Comparison of ENCODE assay signal across 7 worm cellular contexts in the genomic region with DNA sequence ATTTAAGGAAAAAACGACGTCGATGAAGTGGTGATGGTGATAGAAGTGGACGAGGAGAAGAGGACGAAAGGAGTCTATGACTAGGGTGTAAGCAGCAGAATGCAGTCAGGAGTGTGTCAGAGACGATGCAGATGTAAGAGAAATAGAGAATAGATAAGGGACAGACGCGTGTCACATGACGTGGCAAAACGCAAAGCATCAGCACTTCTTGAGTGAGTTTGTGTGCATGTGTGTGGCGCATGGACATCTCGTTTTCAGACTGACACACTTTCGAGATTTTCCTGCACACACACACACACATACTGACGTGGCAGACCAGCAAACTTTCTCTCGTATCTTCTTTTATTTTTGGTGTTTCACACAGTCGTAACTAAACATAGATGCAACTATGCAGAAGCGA.
A peak's percentile ranks its signal among the peaks of the same experiment; 100 is the strongest.
TF ChIP-seq lines count a peak whose summit lies in the region.

No protein-coding gene starts in this region.

TF ChIP-seq in whole organism, L1 larva, 84 proteins besides CTCF, POLR2A, EP300 and RAD21 (continues in another document):
- TF ChIP-seq F16B12.6 (tag; optimal IDR thresholded peaks at IDR 0.05; lab: Kevin White, UChicago), result no peak
- TF ChIP-seq jun-1 (tag; optimal IDR thresholded peaks at IDR 0.05; lab: Kevin White, UChicago), result peak; percentile 53
- no peak for TF ChIP-seq nhr-77 (tag; optimal IDR thresholded peaks at IDR 0.05; lab: Kevin White, UChicago)
- TF ChIP-seq nhr-12 (tag; optimal IDR thresholded peaks at IDR 0.05; lab: Kevin White, UChicago), result no peak
- peak; percentile 82 for TF ChIP-seq lin-14 (GFP tag; optimal IDR thresholded peaks at IDR 0.05; lab: Kevin White, UChicago)
- peak; percentile 97 for TF ChIP-seq elt-2 (tag; optimal IDR thresholded peaks at IDR 0.05; lab: Kevin White, UChicago)
- TF ChIP-seq nhr-71 (tag; optimal IDR thresholded peaks at IDR 0.05; lab: Kevin White, UChicago), result peak; percentile 83
- peak in 2 of 3 experiments; percentile 35 to 36 for TF ChIP-seq ceh-82 (tag; optimal IDR thresholded peaks at IDR 0.05; lab: Kevin White, UChicago)
- peak in 2 of 6 experiments; percentile 6 to 20 for TF ChIP-seq elt-3 (tag; optimal IDR thresholded peaks at IDR 0.05; lab: Kevin White, UChicago)
- TF ChIP-seq ces-1 (GFP tag; optimal IDR thresholded peaks at IDR 0.05; lab: Kevin White, UChicago), result no peak
- no peak for TF ChIP-seq sptf-1 (tag; optimal IDR thresholded peaks at IDR 0.05; lab: Kevin White, UChicago)
- TF ChIP-seq fkh-8 (tag; optimal IDR thresholded peaks at IDR 0.05; lab: Kevin White, UChicago), result peak; percentile 66

TF ChIP-seq in whole organism, L2 larva, 48 proteins besides CTCF, POLR2A, EP300 and RAD21 (continues in another document):
- TF ChIP-seq crh-2 (tag; optimal IDR thresholded peaks at IDR 0.05; lab: Kevin White, UChicago) (no peak), unc-55 (GFP tag; optimal IDR thresholded peaks at IDR 0.05; lab: Kevin White, UChicago) (no peak), C34F6.9 (tag; optimal IDR thresholded peaks at IDR 0.05; lab: Kevin White, UChicago) (peak; percentile 67), F13H6.1 (tag; optimal IDR thresholded peaks at IDR 0.05; lab: Kevin White, UChicago) (peak; percentile 70), peb-1 (tag; optimal IDR thresholded peaks at IDR 0.05; lab: Kevin White, UChicago) (no peak), ztf-4 (tag; optimal IDR thresholded peaks at IDR 0.05; lab: Kevin White, UChicago) (no peak), unc-62 (GFP tag; optimal IDR thresholded peaks at IDR 0.05; lab: Kevin White, UChicago) (no peak), fos-1 (tag; optimal IDR thresholded peaks at IDR 0.05; lab: Kevin White, UChicago) (peak; percentile 76), R02D3.7 (tag; optimal IDR thresholded peaks at IDR 0.05; lab: Kevin White, UChicago) (no peak), nhr-129 (tag; optimal IDR thresholded peaks at IDR 0.05; lab: Kevin White, UChicago) (peak; percentile 88), zag-1 (tag; optimal IDR thresholded peaks at IDR 0.05; lab: Kevin White, UChicago) (peak; percentile 41), nhr-11 (tag; optimal IDR thresholded peaks at IDR 0.05; lab: Kevin White, UChicago) (no peak), nhr-77 (tag; optimal IDR thresholded peaks at IDR 0.05; lab: Kevin White, UChicago) (no peak)

TF ChIP-seq in whole organism, L3 larva, 47 proteins besides CTCF, POLR2A, EP300 and RAD21 (continues in another document):
- TF ChIP-seq ceh-82 (tag; optimal IDR thresholded peaks at IDR 0.05; lab: Kevin White, UChicago) (no peak), ztf-4 (tag; optimal IDR thresholded peaks at IDR 0.05; lab: Kevin White, UChicago) (no peak), mml-1 (tag; optimal IDR thresholded peaks at IDR 0.05; lab: Kevin White, UChicago) (no peak), elt-1 (tag; optimal IDR thresholded peaks at IDR 0.05; lab: Kevin White, UChicago) (peak; percentile 15), nhr-237 (tag; optimal IDR thresholded peaks at IDR 0.05; lab: Kevin White, UChicago) (no peak), nhr-43 (tag; optimal IDR thresholded peaks at IDR 0.05; lab: Kevin White, UChicago; ENCODE audit: poor library complexity, severe bottlenecking) (peak; percentile 68), hmg-11 (tag; optimal IDR thresholded peaks at IDR 0.05; lab: Kevin White, UChicago) (peak; percentile 44), nhr-23 (tag; optimal IDR thresholded peaks at IDR 0.05; lab: Kevin White, UChicago) (peak; percentile 18), zag-1 (tag; optimal IDR thresholded peaks at IDR 0.05; lab: Kevin White, UChicago) (no peak), nhr-12 (tag; optimal IDR thresholded peaks at IDR 0.05; lab: Kevin White, UChicago) (no peak), sea-2 (GFP tag; optimal IDR thresholded peaks at IDR 0.05; lab: Kevin White, UChicago) (no peak), nhr-77 (tag; optimal IDR thresholded peaks at IDR 0.05; lab: Kevin White, UChicago) (no peak), egl-27 (tag; optimal IDR thresholded peaks at IDR 0.05; lab: Kevin White, UChicago) (no peak)

TF ChIP-seq in whole organism, L4 larva, 104 proteins besides CTCF, POLR2A, EP300 and RAD21 (continues in another document):
- TF ChIP-seq R02D3.7 (tag; optimal IDR thresholded peaks at IDR 0.05; lab: Kevin White, UChicago) (no peak), Y5F2A.4 (GFP tag; optimal IDR thresholded peaks at IDR 0.05; lab: Kevin White, UChicago) (no peak), lin-13 (GFP tag; optimal IDR thresholded peaks at IDR 0.05; lab: Kevin White, UChicago) (no peak), nhr-77 (tag; optimal IDR thresholded peaks at IDR 0.05; lab: Kevin White, UChicago) (peak; percentile 61), aha-1 (tag; lab: Kevin White, UChicago) (peak; percentile 98), daf-16 (GFP tag; optimal IDR thresholded peaks at IDR 0.05; lab: Kevin White, UChicago) (peak in 1 of 2 experiments; percentile 65), daf-16 (tag; optimal IDR thresholded peaks at IDR 0.05; lab: Kevin White, UChicago) (peak; percentile 87), nhr-102 (tag; optimal IDR thresholded peaks at IDR 0.05; lab: Kevin White, UChicago) (peak; percentile 68), zfp-2 (tag; optimal IDR thresholded peaks at IDR 0.05; lab: Kevin White, UChicago) (no peak), zag-1 (tag; optimal IDR thresholded peaks at IDR 0.05; lab: Kevin White, UChicago) (no peak), ama-1 (optimal IDR thresholded peaks at IDR 0.05; lab: Kevin White, UChicago) (peak; percentile 7), madf-9 (GFP tag; conservative IDR thresholded peaks at IDR 0.05; lab: Robert Waterston, UW) (peak; percentile 55; the same call in 1 of the 2 replicates), nhr-111 (GFP tag; optimal IDR thresholded peaks at IDR 0.05; lab: Kevin White, UChicago) (no peak), egl-27 (tag; optimal IDR thresholded peaks at IDR 0.05; lab: Kevin White, UChicago) (no peak)

TF ChIP-seq in whole organism, late embryonic, 69 proteins besides CTCF, POLR2A, EP300 and RAD21:
- no peak for TF ChIP-seq unc-86 (tag; optimal IDR thresholded peaks at IDR 0.05; lab: Kevin White, UChicago)
- TF ChIP-seq hlh-30 (tag; optimal IDR thresholded peaks at IDR 0.05; lab: Kevin White, UChicago; ENCODE audit: insufficient read depth), result peak; percentile 89
- TF ChIP-seq elt-2 (tag; optimal IDR thresholded peaks at IDR 0.05; lab: Kevin White, UChicago), result peak; percentile 89
- TF ChIP-seq nfya-1 (tag; optimal IDR thresholded peaks at IDR 0.05; lab: Kevin White, UChicago), result peak; percentile 14
- TF ChIP-seq ceh-45 (GFP tag; IDR thresholded peaks at IDR 0.05; lab: Robert Waterston, UW), result 0 out of 2 replicates have a peak, but pooled peaks have one; percentile 31
- peak; percentile 43 for TF ChIP-seq unc-55 (GFP tag; optimal IDR thresholded peaks at IDR 0.05; lab: Kevin White, UChicago)

TF ChIP-seq in whole organism, mixed stage, embryonic, 35 proteins besides CTCF, POLR2A, EP300 and RAD21:
- peak; percentile 90 for TF ChIP-seq hlh-1 (tag; optimal IDR thresholded peaks at IDR 0.05; lab: Kevin White, UChicago)
- peak; percentile 52 for TF ChIP-seq unc-62 (GFP tag; optimal IDR thresholded peaks at IDR 0.05; lab: Kevin White, UChicago)
- TF ChIP-seq elt-3 (tag; optimal IDR thresholded peaks at IDR 0.05; lab: Kevin White, UChicago), result no peak
TF ChIP-seq in whole organism, mixed stage, embryonic: peak in this region for 2.

TF ChIP-seq in whole organism, young adult, 124 proteins besides CTCF, POLR2A, EP300 and RAD21 (continues in another document):
- no peak for TF ChIP-seq F23B12.7 (tag; optimal IDR thresholded peaks at IDR 0.05; lab: Kevin White, UChicago; ENCODE audit: insufficient read depth)
- no peak for TF ChIP-seq ztf-3 (GFP tag; optimal IDR thresholded peaks at IDR 0.05; lab: Kevin White, UChicago)
- TF ChIP-seq ceh-100 (GFP tag; IDR thresholded peaks at IDR 0.05; lab: Robert Waterston, UW), result no peak
- TF ChIP-seq bed-1 (GFP tag; IDR thresholded peaks at IDR 0.05; lab: Robert Waterston, UW), result no peak
- TF ChIP-seq die-1 (tag; optimal IDR thresholded peaks at IDR 0.05; lab: Kevin White, UChicago), result no peak
- no peak for TF ChIP-seq dpl-1 (GFP tag; optimal IDR thresholded peaks at IDR 0.05; lab: Kevin White, UChicago)
- TF ChIP-seq C06A6.2 (GFP tag; conservative IDR thresholded peaks at IDR 0.05; lab: Robert Waterston, UW), result peak; percentile 59; the same call in 1 of the 2 replicates
- 0 out of 2 replicates have a peak, but pooled peaks have one; percentile 50 for TF ChIP-seq K11D2.4 (GFP tag; IDR thresholded peaks at IDR 0.05; lab: Robert Waterston, UW)
- peak; percentile 43; the same call in 1 of the 2 replicates for TF ChIP-seq pbrm-1 (GFP tag; IDR thresholded peaks at IDR 0.05; lab: Robert Waterston, UW)
- TF ChIP-seq hmg-1.2 (GFP tag; IDR thresholded peaks at IDR 0.05; lab: Robert Waterston, UW), result peak; percentile 74; the same call in 1 of the 2 replicates
- TF ChIP-seq dox-1 (GFP tag; IDR thresholded peaks at IDR 0.05; lab: Robert Waterston, UW), result peak; percentile 52; the same call in 1 of the 2 replicates
- TF ChIP-seq ztf-22 (GFP tag; optimal IDR thresholded peaks at IDR 0.05; lab: Kevin White, UChicago), result peak; percentile 74
- TF ChIP-seq zfh-2 (GFP tag; conservative IDR thresholded peaks at IDR 0.05; lab: Robert Waterston, UW), result peak; percentile 70
- TF ChIP-seq ceh-79 (tag; optimal IDR thresholded peaks at IDR 0.05; lab: Kevin White, UChicago), result no peak
- TF ChIP-seq mcd-1 (GFP tag; IDR thresholded peaks at IDR 0.05; lab: Robert Waterston, UW), result peak; percentile 50
- peak; percentile 81; the same call in 1 of the 2 replicates for TF ChIP-seq egl-44 (GFP tag; IDR thresholded peaks at IDR 0.05; lab: Robert Waterston, UW)
- peak; percentile 61 for TF ChIP-seq repo-1 (tag; optimal IDR thresholded peaks at IDR 0.05; lab: Kevin White, UChicago)
- no peak for TF ChIP-seq F37B4.10 (GFP tag; IDR thresholded peaks at IDR 0.05; lab: Robert Waterston, UW)
- TF ChIP-seq lin-26 (GFP tag; IDR thresholded peaks at IDR 0.05; lab: Robert Waterston, UW), result 0 out of 2 replicates have a peak, but pooled peaks have one; percentile 24
- TF ChIP-seq let-526 (GFP tag; IDR thresholded peaks at IDR 0.05; lab: Robert Waterston, UW), result peak; percentile 80
- TF ChIP-seq rcor-1 (GFP tag; IDR thresholded peaks at IDR 0.05; lab: Robert Waterston, UW), result peak; percentile 42; the same call in 1 of the 2 replicates
- no peak for TF ChIP-seq ceh-91 (GFP tag; IDR thresholded peaks at IDR 0.05; lab: Robert Waterston, UW)
- peak; percentile 17 for TF ChIP-seq ztf-18 (tag; optimal IDR thresholded peaks at IDR 0.05; lab: Kevin White, UChicago)
- TF ChIP-seq egl-18 (GFP tag; IDR thresholded peaks at IDR 0.05; lab: Robert Waterston, UW), result no peak
- TF ChIP-seq sdz-38 (tag; optimal IDR thresholded peaks at IDR 0.05; lab: Kevin White, UChicago), result no peak
- TF ChIP-seq let-607 (tag; optimal IDR thresholded peaks at IDR 0.05; lab: Kevin White, UChicago), result peak; percentile 93 to 94
- TF ChIP-seq lin-54 (GFP tag; optimal IDR thresholded peaks at IDR 0.05; lab: Kevin White, UChicago), result peak; percentile 20
- peak; percentile 92 for TF ChIP-seq nhr-80 (tag; optimal IDR thresholded peaks at IDR 0.05; lab: Kevin White, UChicago)
- no peak for TF ChIP-seq lir-1 (GFP tag; conservative IDR thresholded peaks at IDR 0.05; lab: Robert Waterston, UW)
